Worm (Caenorhabditis elegans) whole organism, early embryonic: ENCODE results near the gene pigx-1.

Experiments
- aly-1 ChIP-seq: sonication (generic microtip); optimal IDR thresholded peaks from 2 replicates; lab custom pipeline; 2016; ENCODE audit warnings: missing genetic modification characterization, missing compliant biosample characterization
- ama-1 ChIP-seq: fragments of 150-350 bp; optimal IDR thresholded peaks from 2 replicates; lab custom pipeline; 2014
- ceh-13 ChIP-seq: fragments of 200-800 bp; sonication (Bioruptor generic); optimal IDR thresholded peaks from 2 replicates; lab custom pipeline; 2018; ENCODE audit warnings: mild to moderate bottlenecking, missing genetic modification characterization, missing compliant biosample characterization
- ets-7 ChIP-seq: sonication (generic microtip); optimal IDR thresholded peaks from 2 replicates; lab custom pipeline; 2016; ENCODE audit warnings: missing genotype, missing genetic modification characterization, missing compliant biosample characterization
- flt-1 ChIP-seq: fragments of 200-800 bp; sonication (Bioruptor generic); IDR thresholded peaks from 2 replicates; pipeline ENCODE4 v1.3.6; 2022; ENCODE audit warnings: missing genetic modification characterization, missing compliant biosample characterization
- hmbx-1 ChIP-seq: sonication (generic microtip); optimal IDR thresholded peaks from 2 replicates; lab custom pipeline; 2016; ENCODE audit warnings: mild to moderate bottlenecking, missing genetic modification characterization, missing compliant biosample characterization
- hmg-4 ChIP-seq: fragments of 200-800 bp; sonication (Bioruptor generic); optimal IDR thresholded peaks from 2 replicates; lab custom pipeline; 2018; ENCODE audit warnings: mild to moderate bottlenecking, missing genetic modification characterization, missing compliant biosample characterization
- hnd-1 ChIP-seq: sonication (generic microtip); optimal IDR thresholded peaks from 2 replicates; lab custom pipeline; 2016; ENCODE audit warnings: missing genetic modification characterization, missing compliant biosample characterization
- scrt-1 ChIP-seq: fragments of 200-800 bp; sonication (Bioruptor generic); IDR thresholded peaks from 2 replicates; pipeline ENCODE4 v1.3.6; 2022; ENCODE audit warnings: missing genetic modification characterization, missing compliant biosample characterization
- sea-1 ChIP-seq: fragments of 200-800 bp; sonication (Bioruptor generic); conservative IDR thresholded peaks from 2 replicates; pipeline ENCODE4 v1.3.6; 2022; ENCODE audit warnings: missing genetic modification characterization, missing compliant biosample characterization
- tbx-11 ChIP-seq: fragments of 200-800 bp; sonication (Bioruptor generic); IDR thresholded peaks from 2 replicates; pipeline ENCODE4 v1.3.6; 2022; ENCODE audit warnings: missing genetic modification characterization, missing compliant biosample characterization
- tbx-37 ChIP-seq: fragments of 200-800 bp; sonication (Bioruptor generic); conservative IDR thresholded peaks from 2 replicates; pipeline ENCODE4 v1.3.6; 2022; ENCODE audit warnings: missing genetic modification reagents, missing genetic modification characterization, missing compliant biosample characterization

DNA sequence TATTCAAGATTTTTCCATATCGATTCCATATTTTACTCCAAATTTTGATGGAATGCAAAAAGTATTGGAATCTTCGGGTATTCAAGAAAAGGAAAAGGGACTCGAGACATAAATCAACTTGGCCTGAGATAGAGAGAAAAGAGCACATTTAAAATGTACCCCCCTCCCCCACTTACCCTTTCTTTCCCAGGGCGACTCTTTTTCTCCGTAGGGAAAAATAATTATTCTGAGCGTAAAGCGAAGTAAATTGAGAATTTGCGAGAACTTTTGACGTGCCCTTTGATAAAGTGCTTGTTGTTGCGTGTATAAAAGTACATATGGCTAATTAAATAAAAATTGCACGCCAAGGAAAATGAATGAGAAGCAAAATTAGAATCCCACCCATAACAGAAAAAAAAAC lies 36.1 kb downstream of the pigx-1 start:
- no peak for TF ChIP-seq hmg-4
- no peak for TF ChIP-seq sea-1 (GFP tag; lab: Robert Waterston, UW)
- no peak for TF ChIP-seq ama-1 (lab: Kevin White, UChicago)
- no peak for TF ChIP-seq scrt-1 (GFP tag; lab: Robert Waterston, UW)
- no peak for TF ChIP-seq ceh-13 (GFP tag; lab: Kevin White, UChicago)
- no peak for TF ChIP-seq aly-1
- TF ChIP-seq hmbx-1 (tag; lab: Kevin White, UChicago): no peak
- TF ChIP-seq tbx-37 (GFP tag; lab: Robert Waterston, UW): no peak
- TF ChIP-seq hnd-1: no peak
- no peak for TF ChIP-seq flt-1 (GFP tag; lab: Robert Waterston, UW)
- TF ChIP-seq ets-7 (tag; lab: Kevin White, UChicago): no peak
- TF ChIP-seq tbx-11 (GFP tag; lab: Robert Waterston, UW): no peak
